Fruit fly (Drosophila melanogaster): ENCODE data around the gene Doa.

- TF ChIP-seq CG12605 (GFP tag; IDR thresholded peaks at IDR 0.05), result no peak
- TF ChIP-seq CG9948 (tag; optimal IDR thresholded peaks at IDR 0.05), result no peak
- TF ChIP-seq CG13204 (GFP tag; optimal IDR thresholded peaks at IDR 0.05), result no peak
- TF ChIP-seq CG8301 (tag; optimal IDR thresholded peaks at IDR 0.05), result peak; percentile 39
- no peak for TF ChIP-seq CG17806 (tag; optimal IDR thresholded peaks at IDR 0.05)
- no peak for TF ChIP-seq CG4496 (GFP tag; IDR thresholded peaks at IDR 0.05)
- no peak for TF ChIP-seq Snoo (tag; optimal IDR thresholded peaks at IDR 0.05)
- TF ChIP-seq CG34367 (tag; optimal IDR thresholded peaks at IDR 0.05), result no peak
- no peak for TF ChIP-seq Ets98B (GFP tag; IDR thresholded peaks at IDR 0.05)
- 0 out of 3 replicates have a peak, but pooled peaks have one; percentile 21 for TF ChIP-seq fd96Ca (GFP tag; IDR thresholded peaks at IDR 0.05)
- peak; percentile 53 for TF ChIP-seq gl (tag; optimal IDR thresholded peaks at IDR 0.05)
- no peak for TF ChIP-seq D1 (tag; optimal IDR thresholded peaks at IDR 0.05)
- TF ChIP-seq CG15710 (tag; optimal IDR thresholded peaks at IDR 0.05), result no peak
These were observed 25.2 kb downstream of the Doa start for dm6 chr3R:28913039-28913438.
